Worm (Caenorhabditis elegans): ENCODE data around the gene C34F6.7.

Gene C34F6.7

ce11 chrX:11215420-11216050 is at the start of gene C34F6.7, which contains the start of gene idh-2:
C34F6.7 (minus strand) TSS chrX:11215470.
idh-2 (plus strand) TSS chrX:11216000.
- TF ChIP-seq flt-1 (GFP tag; IDR thresholded peaks at IDR 0.05) (no peak), ztf-29 (GFP tag; IDR thresholded peaks at IDR 0.05) (no peak), cog-1 (tag; optimal IDR thresholded peaks at IDR 0.05) (no peak), ztf-23 (GFP tag; IDR thresholded peaks at IDR 0.05) (no peak), med-1 (GFP tag; optimal IDR thresholded peaks at IDR 0.05; ENCODE audit: insufficient read depth) (no peak), T22C8.4 (GFP tag; IDR thresholded peaks at IDR 0.05) (no peak), klf-2 (GFP tag; conservative IDR thresholded peaks at IDR 0.05) (no peak), ref-1 (GFP tag; conservative IDR thresholded peaks at IDR 0.05) (no peak), tab-1 (GFP tag; IDR thresholded peaks at IDR 0.05) (no peak)

- TF ChIP-seq tab-1 (GFP tag; IDR thresholded peaks at IDR 0.05) (no peak), flt-1 (GFP tag; IDR thresholded peaks at IDR 0.05) (no peak), cog-1 (tag; optimal IDR thresholded peaks at IDR 0.05) (no peak), ztf-29 (GFP tag; IDR thresholded peaks at IDR 0.05) (no peak), ztf-23 (GFP tag; IDR thresholded peaks at IDR 0.05) (no peak), med-1 (GFP tag; optimal IDR thresholded peaks at IDR 0.05; ENCODE audit: insufficient read depth) (no peak), ref-1 (GFP tag; conservative IDR thresholded peaks at IDR 0.05) (no peak)
Observed at ce11 chrX:11264715-11265114, 49.4 kb upstream of the C34F6.7 start.

- TF ChIP-seq tab-1 (GFP tag; IDR thresholded peaks at IDR 0.05): no peak
- no peak for TF ChIP-seq klf-2 (GFP tag; conservative IDR thresholded peaks at IDR 0.05)
- no peak for TF ChIP-seq ztf-29 (GFP tag; IDR thresholded peaks at IDR 0.05)
- peak; percentile 70 for TF ChIP-seq ztf-23 (GFP tag; IDR thresholded peaks at IDR 0.05)
- TF ChIP-seq ref-1 (GFP tag; conservative IDR thresholded peaks at IDR 0.05): no peak
- TF ChIP-seq cog-1 (tag; optimal IDR thresholded peaks at IDR 0.05): peak; percentile 29
- TF ChIP-seq T22C8.4 (GFP tag; IDR thresholded peaks at IDR 0.05): no peak
- TF ChIP-seq flt-1 (GFP tag; IDR thresholded peaks at IDR 0.05): peak; percentile 70; the same call in 1 of the 2 replicates
- TF ChIP-seq med-1 (GFP tag; optimal IDR thresholded peaks at IDR 0.05; ENCODE audit: insufficient read depth): no peak
Observed at ce11 chrX:11262319-11263074, 47.2 kb upstream of the C34F6.7 start, which contains the start of gene C03A3.2. C03A3.2 (plus strand) TSS chrX:11262848.

ce11 chrX:11257071-11257470 is 41.8 kb upstream of the C34F6.7 start, which contains the start of gene C03A3.1:
C03A3.1 (plus strand) TSS chrX:11257361.
- no peak for TF ChIP-seq flt-1 (GFP tag; IDR thresholded peaks at IDR 0.05)
- no peak for TF ChIP-seq T22C8.4 (GFP tag; IDR thresholded peaks at IDR 0.05)
- TF ChIP-seq med-1 (GFP tag; optimal IDR thresholded peaks at IDR 0.05; ENCODE audit: insufficient read depth): no peak
- TF ChIP-seq ref-1 (GFP tag; conservative IDR thresholded peaks at IDR 0.05): no peak
- TF ChIP-seq ztf-29 (GFP tag; IDR thresholded peaks at IDR 0.05): no peak
- no peak for TF ChIP-seq ztf-23 (GFP tag; IDR thresholded peaks at IDR 0.05)
- no peak for TF ChIP-seq tab-1 (GFP tag; IDR thresholded peaks at IDR 0.05)
- no peak for TF ChIP-seq klf-2 (GFP tag; conservative IDR thresholded peaks at IDR 0.05)
- TF ChIP-seq cog-1 (tag; optimal IDR thresholded peaks at IDR 0.05): no peak

ce11 chrX:11252429-11252828 is 37.2 kb upstream of the C34F6.7 start:
- TF ChIP-seq ztf-23 (GFP tag; IDR thresholded peaks at IDR 0.05) (peak; percentile 80), ztf-29 (GFP tag; IDR thresholded peaks at IDR 0.05) (0 out of 2 replicates have a peak, but pooled peaks have one; percentile 45), tab-1 (GFP tag; IDR thresholded peaks at IDR 0.05) (peak; percentile 73; the same call in 1 of the 2 replicates), med-1 (GFP tag; optimal IDR thresholded peaks at IDR 0.05; ENCODE audit: insufficient read depth) (peak; percentile 23), cog-1 (tag; optimal IDR thresholded peaks at IDR 0.05) (peak; percentile 45), klf-2 (GFP tag; conservative IDR thresholded peaks at IDR 0.05) (peak; percentile 44; the same call in 1 of the 2 replicates), T22C8.4 (GFP tag; IDR thresholded peaks at IDR 0.05) (peak; percentile 27; the same call in 1 of the 2 replicates), flt-1 (GFP tag; IDR thresholded peaks at IDR 0.05) (peak; percentile 89), ref-1 (GFP tag; conservative IDR thresholded peaks at IDR 0.05) (peak; percentile 70)

ce11 chrX:11251928-11252327 is 36.7 kb upstream of the C34F6.7 start:
- no peak for TF ChIP-seq flt-1 (GFP tag; IDR thresholded peaks at IDR 0.05)
- no peak for TF ChIP-seq klf-2 (GFP tag; conservative IDR thresholded peaks at IDR 0.05)
- no peak for TF ChIP-seq med-1 (GFP tag; optimal IDR thresholded peaks at IDR 0.05; ENCODE audit: insufficient read depth)
- no peak for TF ChIP-seq cog-1 (tag; optimal IDR thresholded peaks at IDR 0.05)
- TF ChIP-seq tab-1 (GFP tag; IDR thresholded peaks at IDR 0.05): no peak
- no peak for TF ChIP-seq ztf-29 (GFP tag; IDR thresholded peaks at IDR 0.05)
- no peak for TF ChIP-seq ztf-23 (GFP tag; IDR thresholded peaks at IDR 0.05)
- TF ChIP-seq ref-1 (GFP tag; conservative IDR thresholded peaks at IDR 0.05): no peak
- no peak for TF ChIP-seq T22C8.4 (GFP tag; IDR thresholded peaks at IDR 0.05)

- TF ChIP-seq flt-1 (GFP tag; IDR thresholded peaks at IDR 0.05) (no peak), tab-1 (GFP tag; IDR thresholded peaks at IDR 0.05) (no peak), ref-1 (GFP tag; conservative IDR thresholded peaks at IDR 0.05) (no peak), ztf-23 (GFP tag; IDR thresholded peaks at IDR 0.05) (no peak), ztf-29 (GFP tag; IDR thresholded peaks at IDR 0.05) (no peak), klf-2 (GFP tag; conservative IDR thresholded peaks at IDR 0.05) (no peak), med-1 (GFP tag; optimal IDR thresholded peaks at IDR 0.05; ENCODE audit: insufficient read depth) (no peak), T22C8.4 (GFP tag; IDR thresholded peaks at IDR 0.05) (no peak), cog-1 (tag; optimal IDR thresholded peaks at IDR 0.05) (no peak)
Observed at ce11 chrX:11250983-11251382, 35.7 kb upstream of the C34F6.7 start.

ce11 chrX:11249392-11249791 is 34.1 kb upstream of the C34F6.7 start:
- no peak for TF ChIP-seq ztf-29 (GFP tag; IDR thresholded peaks at IDR 0.05)
- no peak for TF ChIP-seq flt-1 (GFP tag; IDR thresholded peaks at IDR 0.05)
- no peak for TF ChIP-seq ztf-23 (GFP tag; IDR thresholded peaks at IDR 0.05)
- no peak for TF ChIP-seq T22C8.4 (GFP tag; IDR thresholded peaks at IDR 0.05)
- no peak for TF ChIP-seq klf-2 (GFP tag; conservative IDR thresholded peaks at IDR 0.05)
- no peak for TF ChIP-seq ref-1 (GFP tag; conservative IDR thresholded peaks at IDR 0.05)
- TF ChIP-seq tab-1 (GFP tag; IDR thresholded peaks at IDR 0.05): no peak
- TF ChIP-seq cog-1 (tag; optimal IDR thresholded peaks at IDR 0.05): no peak

ce11 chrX:11248083-11248482 is 32.8 kb upstream of the C34F6.7 start:
- no peak for TF ChIP-seq tab-1 (GFP tag; IDR thresholded peaks at IDR 0.05)
- TF ChIP-seq flt-1 (GFP tag; IDR thresholded peaks at IDR 0.05): peak; percentile 37; the same call in 1 of the 2 replicates
- peak; percentile 2 for TF ChIP-seq cog-1 (tag; optimal IDR thresholded peaks at IDR 0.05)
- TF ChIP-seq med-1 (GFP tag; optimal IDR thresholded peaks at IDR 0.05; ENCODE audit: insufficient read depth): no peak
- no peak for TF ChIP-seq ztf-29 (GFP tag; IDR thresholded peaks at IDR 0.05)
- no peak for TF ChIP-seq T22C8.4 (GFP tag; IDR thresholded peaks at IDR 0.05)

Measured in whole organism, midembryonic.